Fruit fly (Drosophila melanogaster): ENCODE results near the gene CG5346.
A peak's percentile ranks its signal among the peaks of the same experiment; 100 is the strongest.

The CG5346 gene

DNA sequence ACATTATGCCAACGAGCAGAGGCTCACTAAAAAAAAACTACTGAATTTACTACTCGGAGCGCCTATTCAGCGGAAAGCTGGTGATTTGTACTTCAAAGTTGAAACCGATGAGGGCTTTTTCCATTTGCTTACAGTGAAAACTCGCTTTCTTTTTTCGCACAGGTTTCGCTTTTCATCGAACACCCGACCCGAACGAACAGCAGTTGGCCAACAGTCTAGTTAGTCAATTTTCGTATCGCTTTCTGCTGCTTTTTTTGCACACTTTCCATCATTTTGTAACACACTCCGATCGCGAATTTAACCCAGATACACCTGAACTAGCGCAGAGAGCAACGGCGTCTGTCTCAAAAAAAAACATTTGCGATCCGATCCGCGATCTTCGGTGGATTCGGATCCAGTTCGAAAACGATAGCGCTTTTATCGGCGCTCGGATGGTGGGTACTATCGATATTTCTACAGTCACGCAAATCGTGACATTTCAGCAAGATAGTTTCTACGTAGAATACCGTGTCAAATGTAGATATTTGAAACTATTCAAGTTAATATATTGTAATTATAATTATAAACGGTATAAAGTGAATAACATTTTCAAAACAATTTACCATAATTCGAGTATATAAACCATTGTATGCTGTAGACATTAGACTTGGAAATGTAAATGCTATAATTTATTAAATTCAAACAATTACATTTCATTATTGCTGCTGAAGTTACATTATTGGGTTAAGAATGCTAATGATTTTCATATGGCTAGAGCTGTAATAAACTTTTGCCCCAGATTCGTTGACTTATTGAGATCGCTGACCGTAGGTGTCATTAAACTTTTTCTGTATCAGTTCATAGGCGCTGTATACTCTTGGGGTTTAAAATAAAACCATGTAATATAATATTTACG is at the start of gene CG5346:
Gene CG5346 (minus strand): TSS at position 400 of the 895 bp plus-strand sequence.
- TF ChIP-seq Abd-B (GFP tag; optimal IDR thresholded peaks at IDR 0.05), result no peak
- TF ChIP-seq rgr (GFP tag; optimal IDR thresholded peaks at IDR 0.05), result no peak
- TF ChIP-seq psq (GFP tag; optimal IDR thresholded peaks at IDR 0.05), result no peak
- no peak for TF ChIP-seq HLH106 (tag; optimal IDR thresholded peaks at IDR 0.05)
- TF ChIP-seq br (GFP tag; optimal IDR thresholded peaks at IDR 0.05), result no peak
- TF ChIP-seq jim (GFP tag; optimal IDR thresholded peaks at IDR 0.05), result peak; percentile 22
- TF ChIP-seq Mio (GFP tag; optimal IDR thresholded peaks at IDR 0.05), result no peak
- peak; percentile 36 for TF ChIP-seq tai (GFP tag; optimal IDR thresholded peaks at IDR 0.05)
- TF ChIP-seq N (GFP tag; optimal IDR thresholded peaks at IDR 0.05), result no peak
- no peak for TF ChIP-seq CG32264 (GFP tag; optimal IDR thresholded peaks at IDR 0.05)
- TF ChIP-seq CG9705 (GFP tag; optimal IDR thresholded peaks at IDR 0.05), result no peak
- TF ChIP-seq Myc (optimal IDR thresholded peaks at IDR 0.05), result no peak
- TF ChIP-seq usp (GFP tag; optimal IDR thresholded peaks at IDR 0.05), result no peak
- TF ChIP-seq CrebA (GFP tag; optimal IDR thresholded peaks at IDR 0.05; ENCODE audit: borderline replicate concordance), result no peak
- TF ChIP-seq dsf (GFP tag; optimal IDR thresholded peaks at IDR 0.05; ENCODE audit: borderline replicate concordance), result no peak
- peak; percentile 99 for TF ChIP-seq fru (GFP tag; optimal IDR thresholded peaks at IDR 0.05)
- TF ChIP-seq lola (GFP tag; optimal IDR thresholded peaks at IDR 0.05), result no peak
- TF ChIP-seq Dif (GFP tag; optimal IDR thresholded peaks at IDR 0.05; ENCODE audit: partially characterized antibody), result no peak
- no peak for TF ChIP-seq sage (GFP tag; optimal IDR thresholded peaks at IDR 0.05)
- TF ChIP-seq sv (GFP tag; optimal IDR thresholded peaks at IDR 0.05), result no peak

DNA sequence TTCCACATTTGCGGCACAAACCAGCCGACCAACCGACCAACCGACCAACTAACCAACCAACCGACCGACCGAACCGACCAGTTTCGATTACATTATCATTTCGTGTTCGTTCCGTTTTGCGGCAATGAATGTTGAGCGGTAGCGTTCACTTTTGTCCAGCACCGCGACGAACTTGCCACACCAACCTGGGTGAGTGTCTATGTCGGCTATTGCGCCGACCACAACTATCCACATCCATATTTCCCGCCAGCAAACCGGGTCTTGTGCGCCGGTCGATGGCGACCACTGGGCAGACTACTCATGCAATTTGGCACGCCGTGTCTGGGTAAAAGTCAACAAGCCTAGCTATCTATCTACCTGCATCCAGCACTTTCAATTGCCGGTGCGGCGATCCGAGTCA is 48.5 kb upstream of the CG5346 start:
- no peak for TF ChIP-seq sv (GFP tag; optimal IDR thresholded peaks at IDR 0.05)

DNA sequence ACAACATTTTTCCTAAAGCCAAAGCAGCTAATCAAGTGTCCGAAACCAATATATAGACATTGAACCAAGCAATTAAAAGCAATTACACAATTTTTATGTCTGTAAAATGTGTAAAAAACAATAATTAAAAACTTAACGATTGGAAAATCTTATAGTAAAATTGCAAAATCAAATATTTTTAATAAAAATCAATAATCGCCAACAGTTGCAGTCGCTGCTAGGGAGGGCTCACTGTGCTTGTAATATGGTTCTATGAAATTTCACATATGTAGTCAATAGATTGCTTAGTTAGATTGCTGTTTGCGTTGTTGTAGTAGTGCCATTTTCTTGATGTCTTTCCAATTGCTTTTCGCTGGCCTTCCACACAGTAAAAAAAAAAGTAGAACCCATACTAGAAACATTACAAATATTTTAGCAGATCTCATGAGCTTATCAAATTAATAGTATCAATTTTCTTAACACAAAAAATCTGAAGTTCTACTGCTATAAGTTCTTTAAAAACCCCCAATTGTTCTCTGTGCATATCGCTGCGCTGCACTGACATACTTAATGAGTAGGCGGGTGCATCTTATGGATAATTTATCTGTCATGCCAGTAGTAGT is 47.7 kb upstream of the CG5346 start:
- no peak for TF ChIP-seq woc (GFP tag; optimal IDR thresholded peaks at IDR 0.05)
- TF ChIP-seq psq (GFP tag; optimal IDR thresholded peaks at IDR 0.05), result no peak
- TF ChIP-seq tai (GFP tag; optimal IDR thresholded peaks at IDR 0.05), result no peak
- no peak for TF ChIP-seq usp (GFP tag; optimal IDR thresholded peaks at IDR 0.05)
- no peak for TF ChIP-seq Vsx2 (GFP tag; optimal IDR thresholded peaks at IDR 0.05; ENCODE audit: partially characterized antibody)

DNA sequence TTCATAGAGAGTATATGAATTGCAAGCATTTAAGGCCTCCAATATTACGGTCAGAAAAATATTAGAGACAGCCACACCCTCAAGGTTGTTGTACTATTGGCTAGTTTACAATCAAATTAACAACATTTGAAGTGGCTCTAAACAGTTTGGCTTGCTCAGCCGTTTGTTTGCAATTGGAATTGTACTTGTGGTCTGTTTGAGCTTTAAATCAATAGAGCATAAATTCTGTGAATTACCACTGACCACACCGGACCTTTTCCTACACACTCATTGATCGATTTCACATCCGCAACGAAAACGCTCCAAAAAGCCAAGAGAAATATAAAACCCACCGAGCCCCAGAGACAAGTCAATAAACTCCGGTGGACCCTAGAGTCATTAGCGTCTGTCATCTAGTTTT is 45.1 kb upstream of the CG5346 start:
- TF ChIP-seq rgr (GFP tag; optimal IDR thresholded peaks at IDR 0.05) (no peak), Mio (GFP tag; optimal IDR thresholded peaks at IDR 0.05) (no peak), brk (GFP tag; optimal IDR thresholded peaks at IDR 0.05) (no peak), Hr78 (GFP tag; optimal IDR thresholded peaks at IDR 0.05) (no peak), foxo (GFP tag; optimal IDR thresholded peaks at IDR 0.05) (no peak), CrebA (GFP tag; optimal IDR thresholded peaks at IDR 0.05; ENCODE audit: borderline replicate concordance) (no peak), tai (GFP tag; optimal IDR thresholded peaks at IDR 0.05) (no peak), lola (GFP tag; optimal IDR thresholded peaks at IDR 0.05) (no peak), sv (GFP tag; optimal IDR thresholded peaks at IDR 0.05) (no peak), Jra (GFP tag; optimal IDR thresholded peaks at IDR 0.05) (no peak)

DNA sequence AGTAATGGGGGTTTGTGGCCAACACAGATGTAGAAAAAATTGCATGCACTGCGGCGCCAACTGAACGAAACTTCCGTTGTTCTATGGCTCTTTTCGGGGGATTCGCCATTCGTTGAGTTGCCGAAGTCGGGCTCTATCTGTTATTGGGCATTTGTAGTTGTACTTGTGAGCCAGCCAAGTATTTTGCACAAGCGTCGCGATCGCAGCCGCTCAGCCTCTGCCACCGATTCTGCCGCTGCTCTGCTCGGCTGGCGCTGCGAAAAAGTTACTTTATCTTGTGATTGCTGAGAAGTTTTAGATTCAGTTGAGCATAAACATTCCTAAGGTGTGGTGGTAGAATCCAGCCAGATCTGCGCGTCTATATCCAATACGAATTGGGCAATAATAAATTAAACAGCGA is 41.4 kb upstream of the CG5346 start, which contains the start of gene CG33110:
Gene CG33110 (plus strand): TSS at position 301 of the 400 bp plus-strand sequence.
- TF ChIP-seq lola (GFP tag; optimal IDR thresholded peaks at IDR 0.05), result no peak
- no peak for TF ChIP-seq CG32264 (GFP tag; optimal IDR thresholded peaks at IDR 0.05)
- TF ChIP-seq woc (GFP tag; optimal IDR thresholded peaks at IDR 0.05), result no peak
- TF ChIP-seq pan (optimal IDR thresholded peaks at IDR 0.05), result no peak
- TF ChIP-seq jim (GFP tag; optimal IDR thresholded peaks at IDR 0.05), result no peak
- TF ChIP-seq dl (GFP tag; optimal IDR thresholded peaks at IDR 0.05; ENCODE audit: insufficient read depth in 1 of 2, partially characterized antibody in 2 of 2), result no peak
- no peak for TF ChIP-seq Hr78 (GFP tag; optimal IDR thresholded peaks at IDR 0.05)
- TF ChIP-seq Dif (GFP tag; optimal IDR thresholded peaks at IDR 0.05; ENCODE audit: partially characterized antibody), result no peak
- no peak for TF ChIP-seq Rel (GFP tag; optimal IDR thresholded peaks at IDR 0.05)
- no peak for TF ChIP-seq Rel (tag; optimal IDR thresholded peaks at IDR 0.05)
- TF ChIP-seq Hr83 (GFP tag; optimal IDR thresholded peaks at IDR 0.05; ENCODE audit: poor library complexity, severe bottlenecking), result no peak
- no peak for TF ChIP-seq tai (GFP tag; optimal IDR thresholded peaks at IDR 0.05)
- TF ChIP-seq ey (GFP tag; optimal IDR thresholded peaks at IDR 0.05), result no peak
- TF ChIP-seq Mio (GFP tag; optimal IDR thresholded peaks at IDR 0.05), result no peak
- no peak for TF ChIP-seq brk (GFP tag; optimal IDR thresholded peaks at IDR 0.05)
- TF ChIP-seq rgr (GFP tag; optimal IDR thresholded peaks at IDR 0.05), result no peak

Measured in whole organism, wandering third instar larva.